Fruit fly (Drosophila melanogaster) whole organism: ENCODE results near the gene CG4502.

ENCODE experiments used
- CG8478 ChIP-seq: fragments of >200 bp; optimal IDR thresholded peaks from 2 replicates; lab custom pipeline; 2018; ENCODE audit warnings: inconsistent platforms
- Dll ChIP-seq: fragments of >200 bp; optimal IDR thresholded peaks from 2 replicates; lab custom pipeline; 2017
- EcR ChIP-seq, 2 experiments: fragments of >200 bp; optimal IDR thresholded peaks; 2 replicates each; lab custom pipeline; 2017; ENCODE audit warnings: missing biosample characterization in 2 of 2, missing genetic modification characterization in 2 of 2, missing genetic modification reagents in 2 of 2
- pan ChIP-seq: fragments of >200 bp; optimal IDR thresholded peaks from 2 replicates; lab custom pipeline; 2017
- psq ChIP-seq: fragments of >200 bp; optimal IDR thresholded peaks from 2 replicates; lab custom pipeline; 2017
- usp ChIP-seq: fragments of >200 bp; optimal IDR thresholded peaks from 2 replicates; lab custom pipeline; 2017; ENCODE audit warnings: missing biosample characterization, missing genetic modification characterization, mixed read lengths

CG4502 gene

DNA sequence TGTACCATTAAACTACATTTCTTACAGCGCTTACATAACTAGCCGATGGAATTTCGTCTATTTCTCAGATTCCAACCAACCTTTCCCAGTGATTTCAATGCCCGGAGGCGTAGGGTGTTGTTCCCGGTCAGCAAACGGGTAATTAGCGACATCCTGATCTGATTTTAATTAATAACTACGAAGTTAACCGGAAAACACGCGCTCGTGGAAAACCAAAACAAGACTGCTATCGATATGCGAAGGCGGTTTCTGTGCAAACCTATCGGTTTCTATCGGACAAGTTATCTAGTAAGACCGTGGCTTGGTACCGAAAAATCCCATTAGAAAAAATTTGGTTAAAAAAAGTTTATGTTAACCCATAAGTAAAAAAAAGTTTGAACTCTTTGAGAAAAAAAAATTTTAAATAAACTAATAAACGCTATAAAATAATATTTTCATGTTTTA is 18.8 kb upstream of the CG4502 start, which contains the start of gene mEFG1:
Gene mEFG1 (minus strand): TSS at position 253 of the 444 bp plus-strand sequence.
- TF ChIP-seq CG8478 (lab: Kevin White, UChicago) (no peak), EcR (GFP tag; optimal IDR thresholded peaks at IDR 0.05; lab: Kevin White, UChicago) (no peak), usp (GFP tag; lab: Kevin White, UChicago) (no peak), Dll (lab: Kevin White, UChicago) (no peak), psq (lab: Kevin White, UChicago) (no peak), pan (lab: Kevin White, UChicago) (no peak)

DNA sequence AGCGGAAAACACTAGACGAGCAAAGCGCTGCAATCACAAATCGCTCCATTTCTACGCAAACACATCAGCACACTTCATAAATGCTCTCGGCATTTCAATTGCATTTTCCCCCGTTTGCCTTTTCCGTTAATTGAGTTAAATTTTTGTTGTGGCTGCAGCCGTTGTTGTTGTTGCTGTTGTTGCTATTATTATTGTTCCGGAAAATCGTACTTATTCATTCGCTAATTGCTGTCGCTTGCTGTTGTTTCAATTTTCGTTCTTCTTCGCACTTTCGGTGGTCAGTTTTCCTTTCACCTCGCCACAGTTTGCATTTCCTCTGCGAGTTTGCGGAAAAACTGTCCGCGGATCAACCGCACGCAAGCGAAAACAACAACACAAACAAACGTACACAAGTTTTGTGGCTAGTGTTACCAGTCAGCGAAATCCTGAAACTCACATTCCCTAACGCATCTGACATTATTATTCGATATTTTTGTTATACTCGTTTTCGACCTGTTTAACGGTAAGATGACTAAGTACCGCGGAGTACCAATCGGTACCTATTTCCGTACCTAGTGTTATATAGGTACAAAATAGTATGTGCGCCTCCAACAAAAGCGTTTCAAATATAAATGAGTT is 15.7 kb upstream of the CG4502 start, which contains the start of gene CG13784:
Gene CG13784 (minus strand): TSS at position 384 of the 618 bp plus-strand sequence.
- TF ChIP-seq usp (GFP tag; lab: Kevin White, UChicago): no peak
- TF ChIP-seq psq (lab: Kevin White, UChicago): no peak
- TF ChIP-seq pan (lab: Kevin White, UChicago): no peak
- no peak for TF ChIP-seq CG8478 (lab: Kevin White, UChicago)
- no peak for TF ChIP-seq Dll (lab: Kevin White, UChicago)
- TF ChIP-seq EcR (GFP tag; optimal IDR thresholded peaks at IDR 0.05; lab: Kevin White, UChicago): no peak

dm6 chr2L:7219172-7219571 is 15.1 kb upstream of the CG4502 start:
- TF ChIP-seq Dll (lab: Kevin White, UChicago): no peak
- no peak for TF ChIP-seq usp (GFP tag; lab: Kevin White, UChicago)
- no peak for TF ChIP-seq EcR (GFP tag; optimal IDR thresholded peaks at IDR 0.05; lab: Kevin White, UChicago)
- no peak for TF ChIP-seq psq (lab: Kevin White, UChicago)

dm6 chr2L:7217931-7218330 is 13.9 kb upstream of the CG4502 start:
- TF ChIP-seq psq (lab: Kevin White, UChicago): no peak
- TF ChIP-seq CG8478 (lab: Kevin White, UChicago): no peak
- no peak for TF ChIP-seq Dll (lab: Kevin White, UChicago)
- TF ChIP-seq pan (lab: Kevin White, UChicago): no peak
- no peak for TF ChIP-seq EcR (GFP tag; optimal IDR thresholded peaks at IDR 0.05; lab: Kevin White, UChicago)
- TF ChIP-seq usp (GFP tag; lab: Kevin White, UChicago): no peak

DNA sequence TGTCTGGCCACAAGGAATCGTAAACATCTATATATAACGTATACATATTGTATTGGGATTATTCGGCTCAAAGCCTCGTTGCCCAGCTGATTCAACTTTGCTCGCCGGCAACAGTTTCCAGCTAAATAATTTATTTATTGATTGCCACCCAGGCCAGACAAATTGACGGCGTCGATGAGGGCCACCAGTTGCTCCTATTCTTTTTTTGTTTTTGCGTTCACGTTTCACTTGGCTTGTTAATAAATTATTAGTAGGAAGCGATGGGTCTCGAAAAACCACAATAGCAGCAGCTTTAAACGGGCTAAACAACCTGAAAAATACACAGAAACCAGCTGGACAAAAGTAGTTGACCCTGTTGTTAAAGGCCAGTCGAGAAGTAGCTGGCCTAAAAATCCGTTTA is 13.0 kb upstream of the CG4502 start:
- TF ChIP-seq EcR (GFP tag; optimal IDR thresholded peaks at IDR 0.05; lab: Kevin White, UChicago) (no peak), usp (GFP tag; lab: Kevin White, UChicago) (no peak), CG8478 (lab: Kevin White, UChicago) (no peak), pan (lab: Kevin White, UChicago) (no peak), Dll (lab: Kevin White, UChicago) (no peak), psq (lab: Kevin White, UChicago) (no peak)

dm6 chr2L:7216272-7216671 is 12.2 kb upstream of the CG4502 start:
- TF ChIP-seq EcR (GFP tag; optimal IDR thresholded peaks at IDR 0.05; lab: Kevin White, UChicago) (no peak), pan (lab: Kevin White, UChicago) (no peak), psq (lab: Kevin White, UChicago) (no peak), usp (GFP tag; lab: Kevin White, UChicago) (no peak), Dll (lab: Kevin White, UChicago) (no peak), CG8478 (lab: Kevin White, UChicago) (no peak)

dm6 chr2L:7215657-7216056 is 11.6 kb upstream of the CG4502 start:
- TF ChIP-seq EcR (GFP tag; optimal IDR thresholded peaks at IDR 0.05; lab: Kevin White, UChicago) (no peak), Dll (lab: Kevin White, UChicago) (no peak), psq (lab: Kevin White, UChicago) (no peak), CG8478 (lab: Kevin White, UChicago) (no peak), pan (lab: Kevin White, UChicago) (no peak), usp (GFP tag; lab: Kevin White, UChicago) (no peak)

dm6 chr2L:7214885-7215284 is 10.8 kb upstream of the CG4502 start:
- no peak for TF ChIP-seq pan (lab: Kevin White, UChicago)
- TF ChIP-seq usp (GFP tag; lab: Kevin White, UChicago): no peak
- no peak for TF ChIP-seq psq (lab: Kevin White, UChicago)
- no peak for TF ChIP-seq CG8478 (lab: Kevin White, UChicago)
- TF ChIP-seq Dll (lab: Kevin White, UChicago): no peak
- no peak for TF ChIP-seq EcR (GFP tag; optimal IDR thresholded peaks at IDR 0.05; lab: Kevin White, UChicago)

DNA sequence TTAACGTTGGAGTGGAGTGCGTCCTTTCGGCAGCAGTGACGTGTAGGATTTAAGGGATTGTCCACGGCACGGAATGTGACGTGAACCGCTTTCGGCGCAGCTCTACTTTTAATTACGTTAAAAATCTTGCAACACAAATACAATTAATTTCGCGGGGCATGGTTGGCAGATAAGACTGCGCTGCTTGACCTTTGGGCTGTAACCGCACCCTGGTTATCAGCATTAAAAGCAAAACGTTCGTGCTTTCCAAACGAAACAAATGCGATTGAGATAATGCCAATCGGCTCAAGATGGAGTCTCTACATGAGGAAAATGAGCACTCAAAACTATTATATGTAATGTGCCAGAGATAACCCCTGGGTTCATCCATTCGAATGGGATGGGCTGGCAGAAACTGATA is 9.5 kb upstream of the CG4502 start:
- TF ChIP-seq CG8478 (lab: Kevin White, UChicago) (no peak), pan (lab: Kevin White, UChicago) (no peak), Dll (lab: Kevin White, UChicago) (no peak), EcR (GFP tag; optimal IDR thresholded peaks at IDR 0.05; lab: Kevin White, UChicago) (no peak), psq (lab: Kevin White, UChicago) (no peak), usp (GFP tag; lab: Kevin White, UChicago) (no peak)

DNA sequence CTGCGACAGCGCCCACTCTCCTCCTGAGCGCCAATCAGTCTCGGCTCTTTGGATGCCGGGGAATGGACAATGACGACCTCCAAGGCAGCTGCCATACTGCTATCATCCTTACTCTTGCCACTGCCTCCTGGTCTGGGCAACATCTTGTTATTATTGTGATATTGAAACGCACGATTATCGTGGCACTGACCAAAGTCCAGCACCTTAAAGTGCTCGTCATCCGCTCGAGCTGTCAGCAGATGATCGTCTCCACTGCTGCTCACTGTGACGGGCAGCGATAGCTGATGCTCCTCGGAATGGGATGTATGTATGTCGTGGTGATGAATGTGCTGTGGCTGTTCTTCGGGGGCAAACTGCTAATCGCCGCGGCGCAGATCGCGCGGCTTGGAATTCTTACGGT is 3.6 kb upstream of the CG4502 start:
- no peak for TF ChIP-seq pan (lab: Kevin White, UChicago)
- TF ChIP-seq psq (lab: Kevin White, UChicago): no peak
- no peak for TF ChIP-seq Dll (lab: Kevin White, UChicago)
- no peak for TF ChIP-seq CG8478 (lab: Kevin White, UChicago)
- no peak for TF ChIP-seq EcR (GFP tag; optimal IDR thresholded peaks at IDR 0.05; lab: Kevin White, UChicago)
- TF ChIP-seq usp (GFP tag; lab: Kevin White, UChicago): no peak

DNA sequence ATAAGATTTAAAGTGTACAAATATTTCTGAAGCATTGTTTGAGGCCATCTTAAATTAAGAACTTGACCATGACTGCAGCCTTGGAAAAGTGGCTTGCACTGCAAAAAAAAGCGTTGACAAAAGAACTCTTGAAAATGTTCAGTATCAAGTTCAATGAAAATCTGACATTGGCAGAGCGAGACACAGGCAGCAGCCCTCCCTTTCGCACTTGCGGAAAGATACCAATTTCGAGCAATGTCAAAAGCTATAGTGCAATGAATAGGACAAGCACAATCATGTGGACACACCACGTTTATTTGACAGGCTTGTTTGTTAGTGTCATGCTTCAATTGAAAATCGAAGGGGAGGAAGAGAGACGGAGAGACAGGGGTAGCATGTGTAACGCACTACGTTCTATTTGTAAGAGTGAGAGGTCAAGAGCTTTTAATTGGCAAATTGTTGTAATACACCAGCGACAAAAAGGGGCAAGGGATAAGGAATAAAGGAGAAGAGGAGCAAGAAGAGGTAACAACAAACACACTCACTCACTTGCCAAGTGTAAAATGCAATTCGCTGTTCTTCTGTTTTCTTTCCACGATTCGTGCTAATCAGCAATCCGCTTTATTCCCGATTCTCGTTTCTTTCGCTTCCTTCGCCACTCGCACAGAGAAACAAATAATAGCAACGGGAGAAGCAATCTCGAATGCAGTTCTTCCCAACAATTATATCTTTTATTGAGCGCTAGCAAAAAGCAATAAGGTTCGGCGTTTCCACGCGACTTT is 473 bp downstream of the CG4502 start:
- no peak for TF ChIP-seq pan (lab: Kevin White, UChicago)
